Fruit fly (Drosophila melanogaster) whole organism: ENCODE measurements around the gene Lrr47.

ENCODE experiments used
- psq ChIP-seq: fragments of >200 bp; optimal IDR thresholded peaks from 2 replicates; lab custom pipeline; 2017
- usp ChIP-seq: fragments of >200 bp; optimal IDR thresholded peaks from 2 replicates; lab custom pipeline; 2017; ENCODE audit warnings: missing biosample characterization, missing genetic modification characterization, mixed read lengths

DNA sequence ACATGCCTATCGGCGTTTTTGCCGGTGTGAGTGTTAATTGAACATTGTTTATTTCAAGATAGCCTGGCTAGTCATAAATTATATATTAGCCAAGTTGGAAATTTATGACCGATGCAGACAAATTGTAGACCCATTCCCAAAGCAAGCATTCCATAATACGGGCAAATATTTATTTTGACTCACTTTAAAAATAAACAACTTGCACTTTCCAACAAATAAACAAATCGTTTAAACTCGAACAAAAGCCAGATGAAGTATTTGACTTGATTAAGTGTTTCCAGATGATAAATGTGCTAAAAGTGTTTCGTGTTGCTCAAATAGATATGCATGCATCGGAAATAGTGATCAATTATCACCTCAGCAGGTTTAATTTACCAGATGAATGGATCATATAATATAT, 21.6 kb upstream of the Lrr47 start:
- TF ChIP-seq psq (lab: Kevin White, UChicago) (no peak), usp (GFP tag; lab: Kevin White, UChicago) (no peak)
